Fruit fly (Drosophila melanogaster) whole organism, pupa: ENCODE measurements around the gene Rcd-1.

Experiments used
- CG12605 ChIP-seq: fragments of 200-800 bp; sonication (Bioruptor generic); IDR thresholded peaks from 2 replicates; pipeline ENCODE4 v1.3.6; 2022; ENCODE audit warnings: missing biosample characterization, missing genetic modification characterization
- CG13204 ChIP-seq: fragments of 200-800 bp; sonication (Bioruptor generic); optimal IDR thresholded peaks from 2 replicates; lab custom pipeline; 2018; ENCODE audit warnings: missing biosample characterization, mild to moderate bottlenecking, missing genetic modification characterization, moderate library complexity
- CG17806 ChIP-seq: fragments of 200-800 bp; sonication (Bioruptor generic); optimal IDR thresholded peaks from 2 replicates; lab custom pipeline; 2018; ENCODE audit warnings: missing biosample characterization, mild to moderate bottlenecking, missing genetic modification characterization, moderate library complexity
- CG32121 ChIP-seq: fragments of 200-800 bp; sonication (Bioruptor generic); IDR thresholded peaks from 2 replicates; pipeline ENCODE4 v1.3.6; 2022; ENCODE audit warnings: missing biosample characterization, missing genetic modification characterization
- CG8301 ChIP-seq: fragments of 200-800 bp; sonication (Bioruptor generic); optimal IDR thresholded peaks from 2 replicates; lab custom pipeline; 2018; ENCODE audit warnings: missing biosample characterization, mild to moderate bottlenecking, missing genetic modification characterization
- Ets98B ChIP-seq: fragments of 200-800 bp; sonication (Bioruptor generic); IDR thresholded peaks from 2 replicates; pipeline ENCODE4 v1.3.6; 2022; ENCODE audit warnings: missing biosample characterization, missing genetic modification characterization
- fd96Ca ChIP-seq: fragments of 200-800 bp; sonication (Bioruptor generic); IDR thresholded peaks from 3 replicates; pipeline ENCODE4 v1.3.6; 2022; ENCODE audit warnings: missing biosample characterization, missing genetic modification characterization
- gl ChIP-seq: fragments of 200-800 bp; sonication (Bioruptor generic); optimal IDR thresholded peaks from 2 replicates; lab custom pipeline; 2018; ENCODE audit warnings: missing biosample characterization, mild to moderate bottlenecking, missing genetic modification characterization

DNA sequence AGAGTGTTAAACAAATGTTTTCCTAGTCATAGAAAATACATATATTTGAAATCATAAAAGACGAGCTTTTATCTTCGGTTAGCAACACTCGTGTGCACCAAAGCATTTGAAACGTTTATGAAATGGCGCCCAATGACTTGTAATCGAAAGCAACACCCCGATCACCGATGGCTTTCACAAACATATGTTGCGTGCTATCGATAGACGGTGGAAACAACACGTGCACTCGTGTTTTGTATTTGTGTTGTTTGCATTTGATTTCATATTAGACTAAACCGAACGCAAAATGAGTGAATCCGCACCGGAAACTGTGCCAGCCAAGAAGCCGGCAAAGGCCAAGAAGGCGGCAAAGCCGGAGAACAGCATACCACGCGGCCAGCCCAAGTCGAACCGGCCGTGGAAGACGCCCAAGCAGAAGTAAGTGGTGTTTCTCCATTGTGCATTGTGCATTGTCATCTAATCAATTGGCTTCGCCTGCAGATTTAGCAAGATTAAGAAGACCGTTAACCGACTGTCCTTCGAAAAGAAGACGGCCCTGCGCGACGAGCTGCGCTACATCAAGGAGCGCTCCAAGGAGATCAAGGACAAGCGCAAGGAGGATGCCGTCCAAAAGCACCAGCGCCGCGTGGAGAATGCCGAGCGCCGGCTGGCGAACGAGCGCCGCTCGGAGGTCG is 22.4 kb upstream of the Rcd-1 start, which contains the start of gene CG14210:
- TF ChIP-seq CG32121 (GFP tag; lab: Robert Waterston, UW) (no peak), CG13204 (GFP tag; lab: Kevin White, UChicago) (no peak), fd96Ca (GFP tag; lab: Robert Waterston, UW) (no peak), CG8301 (tag; lab: Kevin White, UChicago) (no peak), Ets98B (GFP tag; lab: Robert Waterston, UW) (no peak), CG17806 (tag; lab: Kevin White, UChicago) (no peak), CG12605 (GFP tag; lab: Robert Waterston, UW) (no peak), gl (no peak)
